Worm (Caenorhabditis elegans): Measurements from ENCODE around the gene thn-5.
"Not testable (repeated sequence)": the region's sequence is repeated elsewhere in the genome, so short reads cannot be mapped to it uniquely, and the experiment has no call there.

DNA sequence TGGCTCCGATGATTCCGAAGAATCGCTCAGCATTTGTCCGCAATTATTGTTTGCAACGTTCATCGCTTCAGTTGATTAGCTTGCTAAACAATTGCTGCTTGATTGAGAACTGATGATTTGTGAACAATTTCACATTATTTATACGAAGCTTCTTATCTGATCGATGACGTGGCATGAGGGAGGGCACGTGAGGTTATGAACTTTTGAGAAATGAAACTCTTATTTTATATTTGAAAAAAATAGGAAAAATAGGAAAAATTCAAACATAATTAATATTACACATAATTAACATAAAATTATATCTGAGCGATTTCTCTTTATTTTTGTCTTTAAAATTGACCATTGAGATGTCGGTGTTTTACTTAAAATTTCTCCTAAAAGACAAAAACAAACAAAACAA is 24.0 kb downstream of the thn-5 start, which contains the start of gene F36H12.10:
- not testable (repeated sequence) for TF ChIP-seq cog-1 (tag; optimal IDR thresholded peaks at IDR 0.05); klf-2 (GFP tag; conservative IDR thresholded peaks at IDR 0.05); flt-1 (GFP tag; IDR thresholded peaks at IDR 0.05); ref-1 (GFP tag; conservative IDR thresholded peaks at IDR 0.05); med-1 (GFP tag; optimal IDR thresholded peaks at IDR 0.05; ENCODE audit: insufficient read depth)
